Worm (Caenorhabditis elegans): ENCODE measurements around the gene gipc-1.

DNA sequence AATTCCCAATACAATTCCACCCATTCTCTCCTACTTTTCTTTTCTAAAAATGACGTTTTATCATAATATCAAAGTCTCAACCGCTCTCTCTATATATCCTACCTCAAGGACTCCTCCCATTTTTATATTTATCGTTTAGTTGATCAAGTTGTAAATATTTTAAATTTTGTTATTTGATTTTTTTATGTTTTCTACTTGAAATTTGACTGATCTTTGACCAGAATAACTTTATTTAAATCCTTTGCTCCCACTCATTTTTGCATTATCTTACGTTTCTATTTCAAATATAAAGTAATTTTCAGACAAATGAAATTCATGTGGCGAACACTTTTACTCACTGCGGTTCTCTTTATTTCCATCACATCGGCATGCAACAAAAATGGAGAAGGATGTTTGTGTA, 33.1 kb upstream of the gipc-1 start, which contains the start of the genes acbp-7 and F26A1.19:
- TF ChIP-seq klf-2 (GFP tag; conservative IDR thresholded peaks at IDR 0.05) (no peak), tab-1 (GFP tag; IDR thresholded peaks at IDR 0.05) (no peak), flt-1 (GFP tag; IDR thresholded peaks at IDR 0.05) (no peak), T22C8.4 (GFP tag; IDR thresholded peaks at IDR 0.05) (no peak), ztf-23 (GFP tag; IDR thresholded peaks at IDR 0.05) (no peak), cog-1 (tag; optimal IDR thresholded peaks at IDR 0.05) (no peak), ztf-29 (GFP tag; IDR thresholded peaks at IDR 0.05) (no peak), med-1 (GFP tag; optimal IDR thresholded peaks at IDR 0.05; ENCODE audit: insufficient read depth) (no peak), ref-1 (GFP tag; conservative IDR thresholded peaks at IDR 0.05) (no peak)
